Fruit fly (Drosophila melanogaster) whole organism, embryonic: ENCODE measurements around the gene Atg5.

Experiments used
- B-H1 ChIP-seq: fragments of 200-800 bp; sonication (Bioruptor generic); IDR thresholded peaks from 3 replicates; pipeline ENCODE4 v1.3.6; 2022; ENCODE audit warnings: missing biosample characterization, missing genetic modification characterization
- CG10321 ChIP-seq: fragments of 200-800 bp; sonication (Bioruptor generic); IDR thresholded peaks from 2 replicates; pipeline ENCODE4 v1.3.6; 2022; ENCODE audit warnings: missing biosample characterization, missing genetic modification characterization
- CG11504 ChIP-seq: fragments of 200-800 bp; sonication (Bioruptor generic); optimal IDR thresholded peaks from 3 replicates; lab custom pipeline; 2019; ENCODE audit warnings: missing biosample characterization, mild to moderate bottlenecking, missing genetic modification characterization, moderate library complexity
- CG11560 ChIP-seq: fragments of 200-800 bp; sonication (Bioruptor generic); IDR thresholded peaks from 3 replicates; pipeline ENCODE4 v1.3.6; 2022; ENCODE audit warnings: missing biosample characterization, missing genetic modification characterization
- CG12104 ChIP-seq: fragments of 200-800 bp; sonication (Bioruptor generic); optimal IDR thresholded peaks from 3 replicates; lab custom pipeline; 2016; ENCODE audit warnings: missing biosample characterization, missing genetic modification characterization
- CG12155 ChIP-seq: fragments of 200-800 bp; sonication (Bioruptor generic); optimal IDR thresholded peaks from 3 replicates; lab custom pipeline; 2016; ENCODE audit warnings: missing biosample characterization, missing genetic modification characterization
- CG13123 ChIP-seq: fragments of 200-800 bp; sonication (Bioruptor generic); optimal IDR thresholded peaks from 2 replicates; lab custom pipeline; 2016; ENCODE audit warnings: missing biosample characterization, missing genetic modification characterization
- CG13296 ChIP-seq: fragments of 200-800 bp; sonication (Bioruptor generic); optimal IDR thresholded peaks from 3 replicates; lab custom pipeline; 2018; ENCODE audit warnings: missing biosample characterization, mild to moderate bottlenecking, missing genetic modification characterization
- CG17361 ChIP-seq: fragments of 200-800 bp; sonication (Bioruptor generic); IDR thresholded peaks from 3 replicates; pipeline ENCODE4 v1.3.6; 2022; ENCODE audit warnings: missing biosample characterization, missing genetic modification characterization
- CG1792 ChIP-seq: fragments of 200-800 bp; sonication (Bioruptor generic); optimal IDR thresholded peaks from 2 replicates; lab custom pipeline; 2016; ENCODE audit warnings: missing biosample characterization, missing genetic modification characterization
- CG1832 ChIP-seq: fragments of 200-800 bp; sonication (Bioruptor generic); optimal IDR thresholded peaks from 2 replicates; lab custom pipeline; 2017; ENCODE audit warnings: missing biosample characterization, mild to moderate bottlenecking, missing genetic modification characterization, inconsistent platforms
- CG2199 ChIP-seq: fragments of 200-800 bp; sonication (Bioruptor generic); IDR thresholded peaks from 3 replicates; pipeline ENCODE4 v1.3.6; 2022; ENCODE audit warnings: missing biosample characterization, missing genetic modification characterization
- CG3065 ChIP-seq: fragments of 200-800 bp; sonication (Bioruptor generic); optimal IDR thresholded peaks from 2 replicates; lab custom pipeline; 2016; ENCODE audit warnings: missing biosample characterization, missing genetic modification characterization
- CG5245 ChIP-seq: fragments of 200-800 bp; sonication (Bioruptor generic); optimal IDR thresholded peaks from 3 replicates; lab custom pipeline; 2016; ENCODE audit warnings: missing biosample characterization, missing genetic modification characterization
- CG5953 ChIP-seq: fragments of 200-800 bp; sonication (Bioruptor generic); IDR thresholded peaks from 2 replicates; pipeline ENCODE4 v1.3.6; 2022; ENCODE audit warnings: missing biosample characterization, missing genetic modification characterization
- Deaf1 ChIP-seq: fragments of 200-800 bp; optimal IDR thresholded peaks from 3 replicates; lab custom pipeline; 2019; ENCODE audit warnings: missing biosample characterization, mild to moderate bottlenecking, missing genetic modification characterization, moderate library complexity
- Dfd ChIP-seq, 2 experiments: fragments of >200 bp; optimal IDR thresholded peaks; 2 replicates each; lab custom pipeline; 2017; ENCODE audit warnings: missing biosample characterization in 2 of 2, missing genetic modification characterization in 2 of 2
- Ets65A ChIP-seq: fragments of 200-800 bp; sonication (Bioruptor generic); peaks from one replicate; lab custom pipeline; 2016; ENCODE audit warnings: missing biosample characterization, missing genetic modification characterization
- HHEX ChIP-seq: fragments of 200-800 bp; sonication (Bioruptor generic); optimal IDR thresholded peaks from 3 replicates; lab custom pipeline; 2017; ENCODE audit warnings: missing biosample characterization, mild to moderate bottlenecking, missing genetic modification characterization, missing genetic modification reagents
- Hr3 ChIP-seq: fragments of 200-800 bp; sonication (Bioruptor generic); optimal IDR thresholded peaks from 3 replicates; lab custom pipeline; 2016; ENCODE audit warnings: missing biosample characterization, missing genetic modification characterization
- Med ChIP-seq: fragments of 200-800 bp; sonication (Bioruptor generic); peaks from one replicate; lab custom pipeline; 2016; ENCODE audit warnings: missing biosample characterization, missing genetic modification characterization, mild to moderate bottlenecking, inconsistent platforms, moderate library complexity
- Meics ChIP-seq: fragments of 200-800 bp; sonication (Bioruptor generic); optimal IDR thresholded peaks from 2 replicates; lab custom pipeline; 2017; ENCODE audit warnings: missing biosample characterization, mild to moderate bottlenecking, missing genetic modification characterization
- Myb ChIP-seq: fragments of 200-800 bp; sonication (Bioruptor generic); optimal IDR thresholded peaks from 2 replicates; lab custom pipeline; 2016; ENCODE audit warnings: missing biosample characterization, missing genetic modification characterization
- Nf-YA ChIP-seq: fragments of 200-800 bp; sonication (Bioruptor generic); IDR thresholded peaks from 2 replicates; pipeline ENCODE4 v1.3.6; 2022; ENCODE audit warnings: missing biosample characterization, missing genetic modification characterization
- Nf-YB ChIP-seq: fragments of 200-800 bp; sonication (Bioruptor generic); optimal IDR thresholded peaks from 3 replicates; lab custom pipeline; 2019; ENCODE audit warnings: missing biosample characterization, mild to moderate bottlenecking, missing genetic modification characterization, moderate library complexity
- Nf-YC ChIP-seq: fragments of 200-800 bp; optimal IDR thresholded peaks from 3 replicates; lab custom pipeline; 2019; ENCODE audit warnings: missing biosample characterization, mild to moderate bottlenecking, missing genetic modification characterization, moderate library complexity
- aop ChIP-seq: fragments of 200-800 bp; sonication (Bioruptor generic); IDR thresholded peaks from 2 replicates; pipeline ENCODE4 v1.3.6; 2022; ENCODE audit warnings: missing biosample characterization, missing genetic modification characterization
- caup ChIP-seq: fragments of 200-800 bp; sonication (Bioruptor generic); optimal IDR thresholded peaks from 3 replicates; lab custom pipeline; 2017; ENCODE audit warnings: missing biosample characterization, mild to moderate bottlenecking, missing genetic modification characterization, moderate library complexity; ENCODE audit not compliant: severe bottlenecking
- cg ChIP-seq: fragments of 200-800 bp; sonication (Bioruptor generic); optimal IDR thresholded peaks from 3 replicates; lab custom pipeline; 2019; ENCODE audit warnings: missing biosample characterization, mild to moderate bottlenecking, missing genetic modification characterization, moderate library complexity
- ci ChIP-seq: fragments of 200-800 bp; sonication (Bioruptor generic); IDR thresholded peaks from 3 replicates; pipeline ENCODE4 v1.3.6; 2022; ENCODE audit warnings: missing biosample characterization, missing genetic modification characterization
- dimm ChIP-seq: fragments of 200-800 bp; sonication (Bioruptor generic); IDR thresholded peaks from 2 replicates; pipeline ENCODE4 v1.3.6; 2022; ENCODE audit warnings: missing biosample characterization, missing genetic modification characterization
- dysf ChIP-seq: fragments of 200-800 bp; sonication (Bioruptor generic); IDR thresholded peaks from 3 replicates; pipeline ENCODE4 v1.3.6; 2022; ENCODE audit warnings: missing biosample characterization, missing genetic modification characterization
- esg ChIP-seq: fragments of 200-800 bp; sonication (Bioruptor generic); conservative IDR thresholded peaks from 2 replicates; pipeline ENCODE4 v1.3.6; 2022; ENCODE audit warnings: missing biosample characterization, missing genetic modification characterization
- gro ChIP-seq: fragments of 200-800 bp; sonication (Bioruptor generic); optimal IDR thresholded peaks from 2 replicates; lab custom pipeline; 2016; ENCODE audit warnings: missing biosample characterization, missing genetic modification characterization
- mld ChIP-seq: fragments of 200-800 bp; sonication (Bioruptor generic); IDR thresholded peaks from 3 replicates; pipeline ENCODE4 v1.3.6; 2022; ENCODE audit warnings: missing biosample characterization, missing genetic modification characterization; ENCODE audit not compliant: partially characterized antibody
- psq ChIP-seq: fragments of 200-800 bp; sonication (Bioruptor generic); optimal IDR thresholded peaks from 2 replicates; lab custom pipeline; 2017; ENCODE audit warnings: missing biosample characterization, missing genetic modification characterization
- sens ChIP-seq: fragments of 200-800 bp; sonication (Bioruptor generic); peaks from one replicate; lab custom pipeline; 2016; ENCODE audit warnings: missing biosample characterization, missing genetic modification characterization
- tin ChIP-seq: fragments of 200-800 bp; sonication (Bioruptor generic); optimal IDR thresholded peaks from 3 replicates; lab custom pipeline; 2016; ENCODE audit warnings: missing biosample characterization, missing genetic modification characterization
- vnd ChIP-seq: fragments of 200-800 bp; sonication (Bioruptor generic); IDR thresholded peaks from 3 replicates; pipeline ENCODE4 v1.3.6; 2022; ENCODE audit warnings: missing biosample characterization, missing genetic modification characterization; ENCODE audit not compliant: partially characterized antibody
- z ChIP-seq: fragments of 200-800 bp; sonication (Bioruptor generic); IDR thresholded peaks from 3 replicates; pipeline ENCODE4 v1.3.6; 2022; ENCODE audit warnings: missing biosample characterization, missing genetic modification characterization
- zfh1 ChIP-seq: fragments of 200-800 bp; sonication (Bioruptor generic); IDR thresholded peaks from 3 replicates; pipeline ENCODE4 v1.3.6; 2022; ENCODE audit warnings: missing biosample characterization, missing genetic modification characterization

Atg5 gene

dm6 chrX:7372475-7372874 is 48.9 kb upstream of the Atg5 start:
- no peak for TF ChIP-seq CG12155
- no peak for TF ChIP-seq Dfd (GFP tag; optimal IDR thresholded peaks at IDR 0.05; lab: Kevin White, UChicago)
- no peak for TF ChIP-seq CG12104 (GFP tag; lab: Kevin White, UChicago)
- no peak for TF ChIP-seq HHEX (GFP tag; lab: Kevin White, UChicago)
- TF ChIP-seq sens (GFP tag; lab: Kevin White, UChicago) = peak; percentile 51
- no peak for TF ChIP-seq vnd (GFP tag; lab: Robert Waterston, UW)
- no peak for TF ChIP-seq esg (GFP tag; lab: Robert Waterston, UW)
- TF ChIP-seq dysf = no peak
- TF ChIP-seq Ets65A = peak; percentile 30
- TF ChIP-seq zfh1 (GFP tag; lab: Robert Waterston, UW) = no peak
- no peak for TF ChIP-seq caup (GFP tag; lab: Kevin White, UChicago)
- TF ChIP-seq Hr3 (GFP tag; lab: Kevin White, UChicago) = no peak
- no peak for TF ChIP-seq CG11560
- TF ChIP-seq CG1792 = no peak
- TF ChIP-seq CG5245 (GFP tag; lab: Kevin White, UChicago) = no peak
- no peak for TF ChIP-seq ci (GFP tag; lab: Robert Waterston, UW)

DNA sequence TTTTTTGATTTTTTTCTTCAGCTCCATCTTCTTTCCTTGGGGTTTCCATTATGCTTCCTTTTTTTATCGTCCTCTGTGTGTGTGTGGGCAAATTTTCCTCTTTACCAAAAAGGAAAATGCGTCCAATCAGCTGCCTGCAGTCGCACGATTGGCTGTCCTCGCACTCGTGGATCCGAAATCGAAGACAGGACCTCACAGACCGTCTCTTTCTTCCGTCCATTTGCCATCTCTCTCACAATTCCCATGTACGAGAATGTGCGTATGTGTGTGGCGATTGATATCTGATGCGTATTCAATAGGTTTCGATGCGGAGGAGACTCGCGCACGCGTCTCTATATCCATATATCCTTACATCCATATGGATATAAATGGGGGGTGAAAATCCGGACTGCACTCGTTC is 44.8 kb upstream of the Atg5 start:
- peak; percentile 94 for TF ChIP-seq Nf-YC
- peak; percentile 66 for TF ChIP-seq Deaf1 (tag; lab: Kevin White, UChicago)
- no peak for TF ChIP-seq dimm (GFP tag; lab: Robert Waterston, UW)
- TF ChIP-seq Med (GFP tag; lab: Kevin White, UChicago) = no peak
- peak; percentile 26 for TF ChIP-seq cg (GFP tag; lab: Kevin White, UChicago)
- TF ChIP-seq mld (GFP tag; lab: Robert Waterston, UW) = no peak
- TF ChIP-seq z (GFP tag; lab: Robert Waterston, UW) = peak; percentile 39; the same call in 1 of the 3 replicates
- no peak for TF ChIP-seq psq
- no peak for TF ChIP-seq HHEX (GFP tag; lab: Kevin White, UChicago)
- TF ChIP-seq CG1832 = peak; percentile 40
- peak; percentile 3 for TF ChIP-seq Ets65A
- peak; percentile 93 for TF ChIP-seq Nf-YB (GFP tag; lab: Kevin White, UChicago)
- peak; percentile 74 for TF ChIP-seq CG10321 (GFP tag; lab: Robert Waterston, UW)
- no peak for TF ChIP-seq gro (GFP tag; lab: Kevin White, UChicago)
- TF ChIP-seq CG2199 = 0 out of 3 replicates have a peak, but pooled peaks have one; percentile 17
- TF ChIP-seq Nf-YA = 0 out of 2 replicates have a peak, but pooled peaks have one; percentile 12
- TF ChIP-seq, all 482 proteins: peak for 10

dm6 chrX:7358496-7358895 is 34.9 kb upstream of the Atg5 start, which contains the start of gene CG1999:
Gene CG1999 (plus strand): TSS chrX:7358796.
- TF ChIP-seq Myb = no peak
- TF ChIP-seq Nf-YC = no peak
- TF ChIP-seq Ets65A = no peak
- TF ChIP-seq CG13123 (GFP tag; lab: Kevin White, UChicago) = no peak
- TF ChIP-seq CG3065 (GFP tag; lab: Kevin White, UChicago) = no peak
- TF ChIP-seq Meics (GFP tag; lab: Kevin White, UChicago) = no peak
- TF ChIP-seq CG11504 = no peak
- no peak for TF ChIP-seq tin (GFP tag; lab: Kevin White, UChicago)
- TF ChIP-seq CG17361 = no peak
- no peak for TF ChIP-seq CG5953
- TF ChIP-seq aop (GFP tag; lab: Robert Waterston, UW) = no peak
- TF ChIP-seq B-H1 (GFP tag; lab: Robert Waterston, UW) = no peak
- TF ChIP-seq CG13296 (GFP tag; lab: Kevin White, UChicago) = no peak
